Fruit fly (Drosophila melanogaster): Measurements from ENCODE around the gene CG33268.

DNA sequence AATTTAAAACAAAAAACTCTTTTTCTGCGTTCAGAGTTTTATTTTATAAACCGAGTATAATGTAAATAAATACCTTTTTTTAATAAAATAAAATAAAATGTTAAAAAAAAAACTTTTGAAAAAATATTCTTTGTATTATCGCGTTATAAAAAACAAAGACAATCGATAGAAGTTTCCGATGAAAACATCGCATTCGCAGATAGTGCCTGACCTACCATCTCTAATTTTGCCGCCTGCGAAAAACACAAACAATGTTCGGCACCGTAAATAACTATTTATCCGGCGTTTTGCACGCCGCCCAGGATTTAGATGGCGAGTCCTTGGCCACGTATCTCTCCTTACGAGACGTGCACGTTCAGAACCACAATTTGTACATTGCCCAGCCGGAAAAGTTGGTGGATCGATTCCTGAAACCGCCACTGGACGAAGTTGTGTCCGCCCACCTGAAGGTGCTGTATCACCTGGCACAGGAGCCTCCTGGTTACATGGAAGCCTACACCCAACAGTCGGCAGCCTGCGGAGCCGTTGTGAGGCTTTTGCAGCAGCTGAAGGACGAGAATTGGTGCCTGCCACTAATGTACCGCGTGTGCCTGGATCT is 35.3 kb upstream of the CG33268 start, which contains the start of gene PCID2:
- TF ChIP-seq CG14655 (GFP tag; optimal IDR thresholded peaks at IDR 0.05) (no peak), CG13204 (GFP tag; optimal IDR thresholded peaks at IDR 0.05) (no peak), CG34367 (tag; optimal IDR thresholded peaks at IDR 0.05) (no peak), CG8301 (tag; optimal IDR thresholded peaks at IDR 0.05) (no peak), CG32121 (GFP tag; IDR thresholded peaks at IDR 0.05) (no peak)

All from whole organism, pupa.